Fruit fly (Drosophila melanogaster) S2 (cell line): Measurements from ENCODE around the gene cad.

Source experiments
- CG8478 ChIP-seq: fragments of >200 bp; optimal IDR thresholded peaks from 2 replicates; lab custom pipeline; 2018
- CTCF ChIP-seq, 2 experiments: fragments of >200 bp; optimal IDR thresholded peaks; 2 replicates each; lab custom pipeline; 2018

cad gene

dm6 chr2L:20807617-20808509 is 37.3 kb downstream of the cad start:
- no peak for TF ChIP-seq CTCF (optimal IDR thresholded peaks at IDR 0.05; lab: Kevin White, UChicago)
- TF ChIP-seq CG8478 (lab: Kevin White, UChicago) = no peak

dm6 chr2L:20808510-20809195 is 38.1 kb downstream of the cad start:
- TF ChIP-seq CTCF (optimal IDR thresholded peaks at IDR 0.05; lab: Kevin White, UChicago) (no peak), CG8478 (lab: Kevin White, UChicago) (no peak)

dm6 chr2L:20809229-20809628 is 38.7 kb downstream of the cad start:
- no peak for TF ChIP-seq CG8478 (lab: Kevin White, UChicago)
- TF ChIP-seq CTCF (optimal IDR thresholded peaks at IDR 0.05; lab: Kevin White, UChicago) = no peak

- TF ChIP-seq CTCF (optimal IDR thresholded peaks at IDR 0.05; lab: Kevin White, UChicago) (no peak), CG8478 (lab: Kevin White, UChicago) (no peak)
Measured at dm6 chr2L:20811039-20811652, 40.6 kb downstream of the cad start.

- TF ChIP-seq CTCF (optimal IDR thresholded peaks at IDR 0.05; lab: Kevin White, UChicago) = no peak
- no peak for TF ChIP-seq CG8478 (lab: Kevin White, UChicago)
Measured at dm6 chr2L:20812283-20813189, 42.0 kb downstream of the cad start.

- TF ChIP-seq CG8478 (lab: Kevin White, UChicago) (no peak), CTCF (optimal IDR thresholded peaks at IDR 0.05; lab: Kevin White, UChicago) (no peak)
Measured at dm6 chr2L:20816140-20816539, 45.6 kb downstream of the cad start, which contains the start of gene CG33322. TSS of gene CG33322 (minus strand) at chr2L:20816240.

- TF ChIP-seq CTCF (optimal IDR thresholded peaks at IDR 0.05; lab: Kevin White, UChicago) (no peak), CG8478 (lab: Kevin White, UChicago) (no peak)
Measured at dm6 chr2L:20817170-20817569, 46.6 kb downstream of the cad start, which contains the start of gene CheB38b. TSS of gene CheB38b (minus strand) at chr2L:20817270.

dm6 chr2L:20818432-20818831 is 47.9 kb downstream of the cad start, which contains the start of gene CheB38a:
TSS of gene CheB38a (minus strand) at chr2L:20818532.
- TF ChIP-seq CG8478 (lab: Kevin White, UChicago) (no peak), CTCF (optimal IDR thresholded peaks at IDR 0.05; lab: Kevin White, UChicago) (no peak)

- TF ChIP-seq CG8478 (lab: Kevin White, UChicago) = no peak
- no peak for TF ChIP-seq CTCF (optimal IDR thresholded peaks at IDR 0.05; lab: Kevin White, UChicago)
Measured at dm6 chr2L:20820767-20821166, 50.2 kb downstream of the cad start, which contains the start of gene CheB38c. TSS of gene CheB38c (minus strand) at chr2L:20820867.

- no peak for TF ChIP-seq CTCF (optimal IDR thresholded peaks at IDR 0.05; lab: Kevin White, UChicago)
- TF ChIP-seq CG8478 (lab: Kevin White, UChicago) = no peak
Measured at dm6 chr2L:20821249-20822024, 50.9 kb downstream of the cad start.

- no peak for TF ChIP-seq CG8478 (lab: Kevin White, UChicago)
- TF ChIP-seq CTCF (optimal IDR thresholded peaks at IDR 0.05; lab: Kevin White, UChicago) = peak in 1 of 2 experiments; percentile 0
Measured at dm6 chr2L:20822025-20822371, 51.5 kb downstream of the cad start.

dm6 chr2L:20822489-20823195 is 52.1 kb downstream of the cad start, which contains the start of gene CG9331:
TSS of gene CG9331 (plus strand) at chr2L:20822828.
- TF ChIP-seq CG8478 (lab: Kevin White, UChicago) (no peak), CTCF (optimal IDR thresholded peaks at IDR 0.05; lab: Kevin White, UChicago) (peak in 1 of 2 experiments; percentile 20)
